Worm (Caenorhabditis elegans) whole organism, early embryonic: ENCODE results near the gene str-37.

ENCODE experiments used
- B0310.2 ChIP-seq: sonication (generic microtip); optimal IDR thresholded peaks from 2 replicates; lab custom pipeline; 2016; ENCODE audit warnings: mild to moderate bottlenecking, missing genetic modification characterization, missing compliant biosample characterization
- F13C5.2 ChIP-seq: sonication (generic microtip); optimal IDR thresholded peaks from 2 replicates; lab custom pipeline; 2017; ENCODE audit warnings: mild to moderate bottlenecking, missing genetic modification characterization, inconsistent platforms, missing compliant biosample characterization
- aly-1 ChIP-seq: sonication (generic microtip); optimal IDR thresholded peaks from 2 replicates; lab custom pipeline; 2016; ENCODE audit warnings: missing genetic modification characterization, missing compliant biosample characterization
- ama-1 ChIP-seq: fragments of 150-350 bp; optimal IDR thresholded peaks from 2 replicates; lab custom pipeline; 2014
- ceh-13 ChIP-seq: fragments of 200-800 bp; sonication (Bioruptor generic); optimal IDR thresholded peaks from 2 replicates; lab custom pipeline; 2018; ENCODE audit warnings: mild to moderate bottlenecking, missing genetic modification characterization, missing compliant biosample characterization
- ceh-36 ChIP-seq: sonication (generic microtip); optimal IDR thresholded peaks from 2 replicates; lab custom pipeline; 2016; ENCODE audit warnings: missing genetic modification characterization, inconsistent platforms, missing compliant biosample characterization
- ets-7 ChIP-seq: sonication (generic microtip); optimal IDR thresholded peaks from 2 replicates; lab custom pipeline; 2016; ENCODE audit warnings: missing genotype, missing genetic modification characterization, missing compliant biosample characterization
- flt-1 ChIP-seq: fragments of 200-800 bp; sonication (Bioruptor generic); IDR thresholded peaks from 2 replicates; pipeline ENCODE4 v1.3.6; 2022; ENCODE audit warnings: missing genetic modification characterization, missing compliant biosample characterization
- hmbx-1 ChIP-seq: sonication (generic microtip); optimal IDR thresholded peaks from 2 replicates; lab custom pipeline; 2016; ENCODE audit warnings: mild to moderate bottlenecking, missing genetic modification characterization, missing compliant biosample characterization
- hmg-4 ChIP-seq: fragments of 200-800 bp; sonication (Bioruptor generic); optimal IDR thresholded peaks from 2 replicates; lab custom pipeline; 2018; ENCODE audit warnings: mild to moderate bottlenecking, missing genetic modification characterization, missing compliant biosample characterization
- hnd-1 ChIP-seq: sonication (generic microtip); optimal IDR thresholded peaks from 2 replicates; lab custom pipeline; 2016; ENCODE audit warnings: missing genetic modification characterization, missing compliant biosample characterization
- pes-1 ChIP-seq: fragments of 200-800 bp; sonication (Bioruptor generic); IDR thresholded peaks from 2 replicates; pipeline ENCODE4 v1.3.6; 2022; ENCODE audit warnings: missing genetic modification reagents, missing genetic modification characterization, missing compliant biosample characterization
- scrt-1 ChIP-seq: fragments of 200-800 bp; sonication (Bioruptor generic); IDR thresholded peaks from 2 replicates; pipeline ENCODE4 v1.3.6; 2022; ENCODE audit warnings: missing genetic modification characterization, missing compliant biosample characterization
- sea-1 ChIP-seq: fragments of 200-800 bp; sonication (Bioruptor generic); conservative IDR thresholded peaks from 2 replicates; pipeline ENCODE4 v1.3.6; 2022; ENCODE audit warnings: missing genetic modification characterization, missing compliant biosample characterization
- tbx-11 ChIP-seq: fragments of 200-800 bp; sonication (Bioruptor generic); IDR thresholded peaks from 2 replicates; pipeline ENCODE4 v1.3.6; 2022; ENCODE audit warnings: missing genetic modification characterization, missing compliant biosample characterization
- tbx-37 ChIP-seq: fragments of 200-800 bp; sonication (Bioruptor generic); conservative IDR thresholded peaks from 2 replicates; pipeline ENCODE4 v1.3.6; 2022; ENCODE audit warnings: missing genetic modification reagents, missing genetic modification characterization, missing compliant biosample characterization
- tra-4 ChIP-seq: sonication (generic microtip); optimal IDR thresholded peaks from 2 replicates; lab custom pipeline; 2017; ENCODE audit warnings: missing genetic modification characterization, missing compliant biosample characterization

Gene str-37

DNA sequence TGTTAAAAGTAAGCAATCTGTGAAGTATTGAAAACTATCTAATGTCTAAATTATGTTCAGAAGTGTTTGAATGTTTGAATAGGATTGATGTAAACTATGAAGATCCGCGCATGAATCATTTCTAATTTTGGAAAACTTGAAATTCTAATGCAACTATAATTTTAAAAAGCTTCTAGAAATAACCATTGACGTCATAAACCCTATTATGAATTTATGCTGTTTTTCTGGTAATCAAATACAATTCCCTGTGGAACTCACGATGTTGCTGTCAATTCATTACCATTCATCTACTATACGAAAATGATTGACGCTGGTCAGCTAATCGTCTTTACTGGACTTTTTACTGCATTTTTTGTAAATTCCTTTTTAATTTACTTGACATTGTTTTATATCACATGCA, at the start of gene str-37:
TSS of gene str-37 (plus strand) at position 301 of the 400 bp plus-strand sequence.
- TF ChIP-seq tra-4: no peak
- TF ChIP-seq hmg-4 (GFP tag; lab: Kevin White, UChicago): no peak
- no peak for TF ChIP-seq scrt-1
- TF ChIP-seq B0310.2 (tag; lab: Kevin White, UChicago): no peak
- TF ChIP-seq hnd-1 (tag; lab: Kevin White, UChicago): no peak
- TF ChIP-seq hmbx-1: no peak

DNA sequence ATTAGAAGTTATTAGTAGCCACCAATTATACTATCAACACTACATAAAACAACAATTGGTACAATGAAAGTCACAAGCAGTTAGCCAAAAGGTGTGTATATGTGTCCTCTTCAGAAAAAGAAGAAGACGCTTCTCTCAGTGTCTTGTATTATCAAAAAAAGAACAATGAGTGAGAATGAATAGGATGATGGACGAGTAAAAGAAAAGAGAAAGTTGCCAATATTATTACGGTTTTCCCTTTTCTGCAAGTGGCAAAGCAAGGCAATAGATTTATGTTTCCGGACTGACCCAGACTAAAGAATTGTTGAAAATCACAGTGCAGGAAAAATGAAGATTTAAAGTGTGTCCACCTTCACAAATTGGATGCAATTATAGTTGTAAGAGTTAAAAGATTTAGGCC, 47.2 kb upstream of the str-37 start:
- TF ChIP-seq ceh-36: no peak

DNA sequence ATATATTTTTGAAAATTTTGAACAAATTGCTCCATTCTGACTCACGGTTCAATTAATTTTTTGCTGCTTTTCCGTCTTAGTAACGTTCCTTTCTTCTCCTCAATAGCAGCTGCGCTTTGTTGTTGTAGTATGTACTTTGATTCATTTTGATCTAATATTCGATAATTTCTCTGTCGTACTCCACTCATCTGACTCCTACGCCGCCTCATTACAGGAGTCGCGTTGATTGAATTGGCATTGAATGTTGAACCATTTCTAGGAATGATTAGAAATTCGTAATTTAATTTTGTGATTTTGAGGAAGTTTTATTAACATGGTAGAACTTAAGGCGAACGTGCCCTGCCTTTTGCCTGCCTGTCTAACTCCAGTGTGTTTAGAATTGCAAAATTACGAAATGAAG, 44.6 kb upstream of the str-37 start:
- no peak for TF ChIP-seq scrt-1
- no peak for TF ChIP-seq hmg-4 (GFP tag; lab: Kevin White, UChicago)
- no peak for TF ChIP-seq tra-4
- no peak for TF ChIP-seq flt-1 (GFP tag; lab: Robert Waterston, UW)

DNA sequence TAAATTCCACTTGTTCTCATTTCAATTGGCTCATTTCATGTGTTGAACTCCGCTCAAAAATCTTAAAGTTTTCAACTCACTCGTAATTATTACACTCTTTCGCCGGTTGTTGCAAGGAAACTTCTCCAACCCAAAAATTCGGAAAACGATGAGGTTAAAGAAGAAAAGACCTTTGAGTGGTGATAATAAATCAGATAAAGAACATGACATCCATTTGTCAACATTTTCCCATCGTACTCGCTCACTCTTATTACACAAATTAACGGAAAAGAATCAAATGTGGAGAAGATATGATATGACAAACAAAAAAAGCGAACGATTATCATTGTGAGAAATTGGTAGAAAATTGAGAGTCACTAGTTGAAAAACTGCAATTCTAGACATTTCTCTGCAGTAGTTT, 42.3 kb upstream of the str-37 start:
- TF ChIP-seq ceh-13 (GFP tag; lab: Kevin White, UChicago) (no peak), ama-1 (lab: Kevin White, UChicago) (no peak), B0310.2 (tag; lab: Kevin White, UChicago) (no peak), tra-4 (no peak), hnd-1 (tag; lab: Kevin White, UChicago) (no peak), ceh-36 (no peak), hmg-4 (GFP tag; lab: Kevin White, UChicago) (no peak), aly-1 (no peak), F13C5.2 (tag; lab: Kevin White, UChicago) (no peak), ets-7 (tag; lab: Kevin White, UChicago) (no peak), flt-1 (GFP tag; lab: Robert Waterston, UW) (no peak), tbx-37 (GFP tag; lab: Robert Waterston, UW) (no peak), pes-1 (no peak), hmbx-1 (no peak), sea-1 (GFP tag; lab: Robert Waterston, UW) (no peak), scrt-1 (no peak), tbx-11 (GFP tag; lab: Robert Waterston, UW) (no peak)

DNA sequence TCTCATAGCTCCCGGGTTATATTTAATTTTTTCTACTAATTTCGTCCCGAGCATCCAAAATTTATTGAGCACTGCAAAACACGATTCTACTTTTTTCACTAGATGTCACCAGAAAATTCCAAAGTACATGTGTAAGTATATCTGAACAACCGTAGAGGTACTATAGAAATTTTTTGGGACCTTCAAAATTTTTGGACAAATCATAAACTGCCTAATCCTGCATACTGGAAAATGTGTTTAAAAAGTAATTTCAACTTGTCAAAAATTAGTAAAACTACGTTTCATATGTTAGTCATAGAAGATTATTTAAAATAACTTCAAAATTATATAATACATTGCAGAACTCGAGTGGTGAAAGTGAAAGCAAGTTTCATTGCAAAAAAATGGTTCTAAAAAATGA, 41.0 kb upstream of the str-37 start:
- TF ChIP-seq scrt-1 (no peak), B0310.2 (tag; lab: Kevin White, UChicago) (no peak), tbx-11 (GFP tag; lab: Robert Waterston, UW) (no peak), sea-1 (GFP tag; lab: Robert Waterston, UW) (no peak), pes-1 (no peak), flt-1 (GFP tag; lab: Robert Waterston, UW) (no peak), ama-1 (lab: Kevin White, UChicago) (no peak), tbx-37 (GFP tag; lab: Robert Waterston, UW) (no peak)

DNA sequence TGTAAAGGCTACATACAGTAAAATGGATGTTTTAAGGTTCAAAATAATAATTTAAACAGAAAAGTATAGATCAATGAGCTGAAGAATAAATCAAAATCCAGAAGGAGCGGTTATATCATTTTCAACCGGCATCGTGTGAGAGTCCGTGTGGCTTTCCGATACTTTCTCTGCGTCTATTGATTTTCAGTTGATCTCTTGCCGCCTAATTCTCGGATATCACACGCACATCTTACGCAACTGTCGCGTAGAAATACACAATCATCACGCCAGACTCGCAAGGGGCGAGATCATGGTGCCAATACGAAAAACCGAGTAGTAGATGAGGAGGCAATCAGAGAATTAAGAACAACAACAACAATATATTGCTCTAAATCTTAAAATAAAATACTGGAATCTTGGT, 38.7 kb upstream of the str-37 start:
- TF ChIP-seq B0310.2 (tag; lab: Kevin White, UChicago): no peak
- no peak for TF ChIP-seq pes-1
- no peak for TF ChIP-seq hmbx-1
- TF ChIP-seq scrt-1: no peak
- no peak for TF ChIP-seq hnd-1 (tag; lab: Kevin White, UChicago)
- no peak for TF ChIP-seq F13C5.2 (tag; lab: Kevin White, UChicago)
- TF ChIP-seq tbx-37 (GFP tag; lab: Robert Waterston, UW): no peak
- TF ChIP-seq ets-7 (tag; lab: Kevin White, UChicago): no peak
- no peak for TF ChIP-seq ama-1 (lab: Kevin White, UChicago)
- TF ChIP-seq tra-4: no peak
- no peak for TF ChIP-seq flt-1 (GFP tag; lab: Robert Waterston, UW)
- no peak for TF ChIP-seq sea-1 (GFP tag; lab: Robert Waterston, UW)
- TF ChIP-seq tbx-11 (GFP tag; lab: Robert Waterston, UW): no peak
- no peak for TF ChIP-seq aly-1
- no peak for TF ChIP-seq ceh-36
- no peak for TF ChIP-seq ceh-13 (GFP tag; lab: Kevin White, UChicago)

DNA sequence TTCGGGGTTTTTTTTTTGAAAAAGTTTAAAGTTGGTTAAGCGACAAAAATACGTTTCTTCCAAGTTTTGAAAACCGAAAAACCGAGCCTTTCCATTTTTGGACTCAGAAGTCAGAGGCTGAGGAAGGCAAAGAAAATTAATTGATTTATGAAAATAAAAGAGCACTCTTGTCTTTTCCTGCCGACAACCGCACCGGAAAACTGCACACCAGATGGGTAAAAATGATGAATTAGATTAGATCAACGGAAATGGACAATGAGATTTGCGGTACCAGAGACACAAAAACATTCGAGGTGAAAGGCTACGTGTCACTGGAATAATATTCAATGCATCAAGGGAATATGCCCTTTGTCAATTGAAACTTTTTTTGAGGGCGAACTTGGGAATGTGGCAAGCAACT, 33.1 kb upstream of the str-37 start:
- TF ChIP-seq flt-1 (GFP tag; lab: Robert Waterston, UW) (no peak), tra-4 (no peak), aly-1 (no peak), ceh-36 (no peak), hnd-1 (tag; lab: Kevin White, UChicago) (no peak), ama-1 (lab: Kevin White, UChicago) (no peak), F13C5.2 (tag; lab: Kevin White, UChicago) (no peak), tbx-37 (GFP tag; lab: Robert Waterston, UW) (no peak), hmg-4 (GFP tag; lab: Kevin White, UChicago) (no peak)

DNA sequence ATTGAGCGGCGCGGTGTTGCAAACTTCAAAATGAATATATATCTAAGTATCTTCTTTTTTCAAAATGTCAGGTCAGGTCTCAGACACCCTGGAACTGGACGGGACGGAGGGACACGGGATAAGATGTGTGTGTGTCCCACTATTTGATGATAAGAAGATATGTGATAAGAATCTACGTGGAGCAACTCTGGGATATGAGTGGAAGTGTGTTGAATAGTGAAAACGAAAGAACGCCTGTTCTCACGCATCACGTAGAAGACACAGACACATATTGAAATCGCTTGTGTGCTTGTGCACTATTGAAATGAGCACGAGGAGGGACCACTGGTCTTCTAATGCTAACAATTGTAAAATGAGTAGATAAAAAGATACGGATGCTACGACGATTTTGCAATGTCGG, 31.7 kb upstream of the str-37 start, which contains the start of gene uig-1:
TSS of gene uig-1 (minus strand) at position 120 of the 400 bp plus-strand sequence.
- no peak for TF ChIP-seq ceh-36
- TF ChIP-seq pes-1: no peak
- TF ChIP-seq B0310.2 (tag; lab: Kevin White, UChicago): no peak
- TF ChIP-seq tbx-37 (GFP tag; lab: Robert Waterston, UW): no peak
- no peak for TF ChIP-seq flt-1 (GFP tag; lab: Robert Waterston, UW)
- TF ChIP-seq ceh-13 (GFP tag; lab: Kevin White, UChicago): no peak
- TF ChIP-seq ets-7 (tag; lab: Kevin White, UChicago): no peak
- TF ChIP-seq scrt-1: no peak
- no peak for TF ChIP-seq aly-1
- no peak for TF ChIP-seq hmg-4 (GFP tag; lab: Kevin White, UChicago)
- no peak for TF ChIP-seq hnd-1 (tag; lab: Kevin White, UChicago)
- TF ChIP-seq tbx-11 (GFP tag; lab: Robert Waterston, UW): no peak
- no peak for TF ChIP-seq hmbx-1
- TF ChIP-seq ama-1 (lab: Kevin White, UChicago): no peak
- TF ChIP-seq F13C5.2 (tag; lab: Kevin White, UChicago): no peak
- TF ChIP-seq sea-1 (GFP tag; lab: Robert Waterston, UW): no peak
- no peak for TF ChIP-seq tra-4
